Worm (Caenorhabditis elegans): ENCODE data around the gene C31C9.9.
A peak's percentile ranks its signal among the peaks of the same experiment; 100 is the strongest.

Gene C31C9.9

DNA sequence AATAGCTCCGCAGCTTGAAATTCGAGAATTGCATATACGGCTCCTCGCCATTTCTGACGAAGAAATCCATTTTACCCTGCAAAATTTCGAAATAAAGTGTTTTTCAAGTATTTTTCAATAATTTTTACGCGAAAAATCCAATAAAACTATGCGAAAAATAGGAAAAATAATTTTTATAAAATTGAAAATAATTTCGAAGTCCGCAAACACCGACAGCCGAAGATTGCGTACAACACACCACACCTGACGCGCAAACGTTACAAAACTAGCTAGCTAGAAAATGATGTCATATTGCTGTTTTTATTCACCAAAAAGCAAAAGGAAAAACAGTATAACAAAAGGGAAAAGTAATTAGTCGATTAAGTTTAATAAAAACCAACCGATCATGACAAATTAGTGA lies 39.9 kb downstream of the C31C9.9 start, which contains the start of gene rpoa-1:
Gene rpoa-1 (minus strand): TSS at position 84 of the 400 bp plus-strand sequence.
- TF ChIP-seq ceh-13 (GFP tag; optimal IDR thresholded peaks at IDR 0.05) = no peak
- peak; percentile 44 for TF ChIP-seq F13C5.2 (tag; optimal IDR thresholded peaks at IDR 0.05)

DNA sequence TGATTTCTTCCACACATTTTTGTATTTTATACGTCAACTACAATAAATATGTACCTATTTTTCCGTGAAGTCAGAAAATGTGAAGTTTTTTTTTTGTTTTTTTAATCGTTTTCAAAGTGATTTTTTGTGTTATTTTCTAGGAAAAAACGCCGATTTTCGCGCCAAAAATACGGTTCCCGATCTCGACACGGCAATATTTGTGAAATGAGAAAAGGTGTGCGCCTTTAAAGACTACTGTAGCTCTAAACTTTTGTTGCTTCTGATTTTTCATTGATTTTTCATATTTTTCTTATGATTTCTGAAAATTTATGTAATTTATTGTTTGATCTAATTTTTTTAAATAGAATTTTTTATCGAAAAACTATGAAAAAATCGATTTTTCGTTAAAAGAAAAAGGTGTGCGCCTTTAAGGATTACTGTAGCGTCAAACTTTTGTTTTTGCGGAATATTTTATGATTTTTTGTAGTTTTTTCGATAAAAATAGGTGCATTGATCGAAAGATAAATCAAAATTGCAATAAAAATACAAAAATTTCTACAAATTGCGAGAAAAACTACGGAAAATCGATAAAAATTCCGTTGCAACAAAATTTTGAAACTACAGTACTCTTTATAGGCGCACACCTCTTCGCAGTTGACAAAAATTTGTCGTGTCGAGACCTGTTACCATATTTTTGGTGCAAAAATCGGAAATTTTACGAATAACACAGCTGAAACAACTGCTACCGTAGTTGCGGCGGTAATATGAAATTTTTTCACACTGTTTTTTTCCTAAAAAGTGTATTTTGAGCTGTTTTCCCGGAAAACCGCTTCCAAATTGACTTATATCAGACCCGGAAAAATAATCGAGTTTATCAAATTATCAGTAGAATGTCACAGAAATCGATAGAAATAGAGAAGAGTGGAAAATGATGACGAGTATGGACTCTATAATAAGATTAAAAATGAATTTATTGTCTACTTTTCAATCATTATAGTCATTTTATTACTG lies 40.8 kb downstream of the C31C9.9 start, which contains the start of gene kqt-3:
Gene kqt-3 (plus strand): TSS at position 940 of the 990 bp plus-strand sequence.
- TF ChIP-seq aly-1 (tag; optimal IDR thresholded peaks at IDR 0.05) (no peak), ets-7 (tag; optimal IDR thresholded peaks at IDR 0.05) (no peak), pes-1 (GFP tag; IDR thresholded peaks at IDR 0.05) (no peak), hmg-4 (GFP tag; optimal IDR thresholded peaks at IDR 0.05) (no peak), ceh-13 (GFP tag; optimal IDR thresholded peaks at IDR 0.05) (no peak), scrt-1 (GFP tag; IDR thresholded peaks at IDR 0.05) (no peak), hmbx-1 (tag; optimal IDR thresholded peaks at IDR 0.05) (no peak), flt-1 (GFP tag; IDR thresholded peaks at IDR 0.05) (no peak), tbx-37 (GFP tag; conservative IDR thresholded peaks at IDR 0.05) (no peak), F13C5.2 (tag; optimal IDR thresholded peaks at IDR 0.05) (no peak), B0310.2 (tag; optimal IDR thresholded peaks at IDR 0.05) (no peak), ama-1 (optimal IDR thresholded peaks at IDR 0.05) (no peak), sea-1 (GFP tag; conservative IDR thresholded peaks at IDR 0.05) (no peak), tra-4 (tag; optimal IDR thresholded peaks at IDR 0.05) (no peak), ceh-36 (tag; optimal IDR thresholded peaks at IDR 0.05) (no peak), tbx-11 (GFP tag; IDR thresholded peaks at IDR 0.05) (no peak)

DNA sequence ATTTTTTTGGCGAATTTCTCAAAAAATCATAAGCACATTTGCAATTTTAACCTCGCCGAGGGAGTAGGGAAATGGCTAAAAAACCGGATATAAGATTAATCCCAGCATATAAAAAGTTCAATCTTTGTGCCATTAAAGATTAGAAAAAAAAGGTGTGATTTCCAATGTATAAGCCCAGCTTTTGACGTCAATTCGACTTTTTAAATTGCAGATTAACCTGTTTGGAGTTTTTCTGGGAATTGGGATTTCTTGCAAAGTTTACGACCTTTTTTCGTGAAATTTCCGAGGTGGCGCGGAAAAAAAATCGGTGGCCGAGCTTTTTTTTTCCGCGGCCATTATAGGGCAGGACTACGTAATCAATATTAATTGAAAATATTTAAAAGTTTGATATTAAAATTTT lies 42.9 kb downstream of the C31C9.9 start:
- no peak for TF ChIP-seq hnd-1 (tag; optimal IDR thresholded peaks at IDR 0.05)
- no peak for TF ChIP-seq sea-1 (GFP tag; conservative IDR thresholded peaks at IDR 0.05)
- TF ChIP-seq scrt-1 (GFP tag; IDR thresholded peaks at IDR 0.05) = no peak
- no peak for TF ChIP-seq pes-1 (GFP tag; IDR thresholded peaks at IDR 0.05)
- no peak for TF ChIP-seq tra-4 (tag; optimal IDR thresholded peaks at IDR 0.05)
- no peak for TF ChIP-seq ets-7 (tag; optimal IDR thresholded peaks at IDR 0.05)
- no peak for TF ChIP-seq B0310.2 (tag; optimal IDR thresholded peaks at IDR 0.05)
- no peak for TF ChIP-seq hmg-4 (GFP tag; optimal IDR thresholded peaks at IDR 0.05)
- TF ChIP-seq tbx-37 (GFP tag; conservative IDR thresholded peaks at IDR 0.05) = no peak
- TF ChIP-seq hmbx-1 (tag; optimal IDR thresholded peaks at IDR 0.05) = no peak
- TF ChIP-seq ceh-13 (GFP tag; optimal IDR thresholded peaks at IDR 0.05) = no peak
- no peak for TF ChIP-seq ama-1 (optimal IDR thresholded peaks at IDR 0.05)
